Fruit fly (Drosophila melanogaster) Kc167 (cell line): ENCODE results near the gene CG31661.

Experiments used
- Myc ChIP-seq: fragments of >200 bp; optimal IDR thresholded peaks from 2 replicates; lab custom pipeline; 2017; ENCODE audit warnings: missing external identifiers
- Sin3A ChIP-seq: fragments of >200 bp; optimal IDR thresholded peaks from 2 replicates; lab custom pipeline; 2018; ENCODE audit warnings: missing external identifiers
- h ChIP-seq: fragments of >200 bp; optimal IDR thresholded peaks from 3 replicates; lab custom pipeline; 2018; ENCODE audit warnings: missing external identifiers
- insv ChIP-seq: fragments of >200 bp; optimal IDR thresholded peaks from 3 replicates; lab custom pipeline; 2018; ENCODE audit warnings: missing external identifiers
- psq ChIP-seq: fragments of >200 bp; optimal IDR thresholded peaks from 2 replicates; lab custom pipeline; 2017; ENCODE audit warnings: missing external identifiers
- ttk ChIP-seq: sonication (Bioruptor generic); optimal IDR thresholded peaks from 2 replicates; lab custom pipeline; 2017; ENCODE audit warnings: missing external identifiers

Gene CG31661

DNA sequence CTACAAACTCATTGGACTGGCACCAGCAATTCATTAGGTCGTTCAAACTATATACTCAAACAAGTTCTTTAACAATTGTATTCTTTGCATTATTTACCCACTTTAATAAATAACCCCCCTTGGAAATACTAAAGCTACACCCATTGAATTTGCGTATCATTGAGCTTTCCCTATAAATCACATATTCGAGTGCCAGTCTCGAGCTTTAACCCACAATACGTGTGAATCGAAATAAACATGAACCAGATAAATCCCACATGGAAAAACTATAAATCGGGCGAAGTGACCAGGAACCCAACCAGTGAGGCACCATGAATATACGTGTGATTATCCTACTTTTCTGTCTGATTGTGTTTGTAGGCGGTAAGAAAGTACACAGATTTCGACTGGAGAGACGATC lies at the start of gene CG31661:
Gene CG31661, plus strand, starts transcription at position 301 of the 400 bp plus-strand sequence.
- no peak for TF ChIP-seq ttk (lab: Kevin White, UChicago)
- no peak for TF ChIP-seq Sin3A
- no peak for TF ChIP-seq psq (lab: Kevin White, UChicago)
- no peak for TF ChIP-seq h (lab: Kevin White, UChicago)
- no peak for TF ChIP-seq insv (lab: Kevin White, UChicago)
- TF ChIP-seq Myc = no peak

DNA sequence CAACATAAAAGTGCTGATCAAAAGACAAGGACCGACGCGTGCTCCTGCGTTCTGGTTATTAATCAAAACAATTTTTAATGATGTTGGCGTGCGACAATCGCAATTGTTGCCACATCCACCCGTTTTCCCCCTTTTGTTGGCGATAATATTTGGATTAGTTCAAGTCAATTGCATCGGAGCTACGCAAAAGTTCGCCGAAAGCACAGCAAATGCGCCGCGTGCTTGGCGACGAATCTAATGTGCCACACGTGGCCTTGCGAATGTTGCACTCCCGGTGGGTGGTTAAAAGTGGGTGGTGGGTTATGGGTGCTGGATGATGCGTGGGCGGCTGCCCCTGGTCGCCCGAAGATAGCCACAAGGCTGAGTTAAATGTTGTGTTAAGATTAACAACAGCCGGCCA lies 49.4 kb upstream of the CG31661 start:
- TF ChIP-seq Sin3A (no peak), insv (lab: Kevin White, UChicago) (no peak), h (lab: Kevin White, UChicago) (no peak), ttk (lab: Kevin White, UChicago) (no peak), Myc (no peak), psq (lab: Kevin White, UChicago) (no peak)

DNA sequence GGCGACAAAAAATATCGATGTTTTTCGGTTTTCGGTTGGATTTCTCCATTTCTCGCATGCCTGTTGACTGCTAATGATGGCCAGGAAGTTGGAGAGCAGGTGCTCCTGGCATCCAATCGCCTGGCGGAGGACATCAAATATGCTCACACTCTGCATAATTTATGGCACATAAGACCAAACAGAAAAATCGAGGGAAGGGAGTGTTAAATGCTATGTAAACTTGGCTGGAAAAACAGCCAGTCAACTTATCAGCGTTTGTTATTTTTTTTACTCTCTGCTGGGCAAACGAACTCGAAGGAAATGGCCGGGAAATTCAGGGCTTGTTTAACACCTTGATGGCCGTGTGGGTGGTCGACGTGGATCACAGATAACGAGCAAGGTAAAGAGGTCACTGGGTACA lies 48.9 kb upstream of the CG31661 start:
- no peak for TF ChIP-seq ttk (lab: Kevin White, UChicago)

- no peak for TF ChIP-seq insv (lab: Kevin White, UChicago)
Observed at dm6 chr2L:1449718-1450441, 47.2 kb upstream of the CG31661 start.

DNA sequence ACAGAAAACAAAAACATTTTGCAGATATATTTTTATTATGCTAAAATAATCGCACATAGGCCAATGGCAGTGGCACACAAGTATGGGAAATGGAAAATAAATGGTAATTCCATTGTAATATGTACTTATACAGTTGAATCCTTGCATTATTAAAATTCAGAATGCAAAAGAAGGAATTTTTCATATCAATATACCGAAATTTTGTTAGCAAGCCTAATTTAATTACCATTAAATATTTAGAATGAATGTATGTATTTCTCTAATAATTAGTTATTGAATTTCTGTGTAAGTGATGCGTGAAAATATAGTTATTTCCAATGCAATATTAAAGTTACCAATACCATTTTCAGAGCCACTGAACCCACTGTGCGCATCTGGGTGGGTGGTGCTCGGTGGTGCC lies 41.5 kb upstream of the CG31661 start:
- TF ChIP-seq h (lab: Kevin White, UChicago) = no peak
- no peak for TF ChIP-seq ttk (lab: Kevin White, UChicago)
- no peak for TF ChIP-seq psq (lab: Kevin White, UChicago)
- no peak for TF ChIP-seq insv (lab: Kevin White, UChicago)
- no peak for TF ChIP-seq Myc
- TF ChIP-seq Sin3A = no peak

DNA sequence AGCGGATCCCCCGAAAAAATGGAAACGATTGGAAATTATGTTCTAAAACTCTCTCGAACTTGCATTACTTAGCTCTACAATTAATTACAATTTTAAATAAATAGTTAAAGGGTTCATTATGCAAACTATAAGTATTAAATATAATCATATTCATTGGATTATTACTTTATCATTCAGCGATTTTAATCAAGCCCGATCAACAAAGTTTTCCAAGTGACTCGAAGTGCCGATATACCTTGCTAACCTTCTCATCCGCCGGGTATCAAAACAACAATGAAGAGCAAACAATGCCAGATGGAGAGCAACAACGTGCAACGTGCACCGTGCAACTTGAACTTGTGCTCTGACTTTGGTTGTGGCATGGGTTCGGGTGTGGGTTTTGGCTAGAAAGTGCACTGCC lies 40.7 kb upstream of the CG31661 start:
- TF ChIP-seq Myc = no peak
- no peak for TF ChIP-seq h (lab: Kevin White, UChicago)
- no peak for TF ChIP-seq psq (lab: Kevin White, UChicago)
- TF ChIP-seq Sin3A = no peak
- TF ChIP-seq insv (lab: Kevin White, UChicago) = no peak
- TF ChIP-seq ttk (lab: Kevin White, UChicago) = no peak

DNA sequence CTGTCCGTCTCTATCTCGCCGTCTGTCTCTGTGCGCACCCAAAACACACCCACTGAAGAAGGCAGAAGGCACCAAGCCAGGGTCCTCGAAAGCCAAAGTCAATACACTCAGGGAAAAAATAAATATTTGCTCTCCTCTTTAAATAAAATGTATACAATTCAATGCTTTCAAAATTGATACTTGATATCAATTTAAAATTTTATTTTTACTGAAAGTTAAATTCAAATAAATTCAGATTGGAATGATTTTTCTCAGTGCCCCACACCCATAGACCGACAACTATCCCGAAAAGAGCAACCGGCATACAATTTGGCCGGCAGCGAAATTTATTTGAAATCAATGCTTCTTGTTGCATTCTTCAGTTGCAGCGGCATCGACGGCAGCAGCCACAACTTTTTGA lies 40.2 kb upstream of the CG31661 start:
- TF ChIP-seq h (lab: Kevin White, UChicago) (no peak), Sin3A (no peak), Myc (no peak), insv (lab: Kevin White, UChicago) (no peak), psq (lab: Kevin White, UChicago) (no peak), ttk (lab: Kevin White, UChicago) (no peak)

- TF ChIP-seq insv (lab: Kevin White, UChicago) = no peak
- no peak for TF ChIP-seq Myc
- TF ChIP-seq ttk (lab: Kevin White, UChicago) = no peak
- TF ChIP-seq psq (lab: Kevin White, UChicago) = no peak
- no peak for TF ChIP-seq Sin3A
- TF ChIP-seq h (lab: Kevin White, UChicago) = no peak
Observed at dm6 chr2L:1458584-1459203, 38.3 kb upstream of the CG31661 start.

- TF ChIP-seq Sin3A (no peak), insv (lab: Kevin White, UChicago) (no peak), Myc (no peak), psq (lab: Kevin White, UChicago) (no peak), ttk (lab: Kevin White, UChicago) (no peak), h (lab: Kevin White, UChicago) (no peak)
Observed at dm6 chr2L:1459344-1459743, 37.7 kb upstream of the CG31661 start.

- TF ChIP-seq psq (lab: Kevin White, UChicago) = no peak
- no peak for TF ChIP-seq Myc
- no peak for TF ChIP-seq insv (lab: Kevin White, UChicago)
- no peak for TF ChIP-seq h (lab: Kevin White, UChicago)
- no peak for TF ChIP-seq ttk (lab: Kevin White, UChicago)
- TF ChIP-seq Sin3A = no peak
Observed at dm6 chr2L:1460463-1461219, 36.4 kb upstream of the CG31661 start.

DNA sequence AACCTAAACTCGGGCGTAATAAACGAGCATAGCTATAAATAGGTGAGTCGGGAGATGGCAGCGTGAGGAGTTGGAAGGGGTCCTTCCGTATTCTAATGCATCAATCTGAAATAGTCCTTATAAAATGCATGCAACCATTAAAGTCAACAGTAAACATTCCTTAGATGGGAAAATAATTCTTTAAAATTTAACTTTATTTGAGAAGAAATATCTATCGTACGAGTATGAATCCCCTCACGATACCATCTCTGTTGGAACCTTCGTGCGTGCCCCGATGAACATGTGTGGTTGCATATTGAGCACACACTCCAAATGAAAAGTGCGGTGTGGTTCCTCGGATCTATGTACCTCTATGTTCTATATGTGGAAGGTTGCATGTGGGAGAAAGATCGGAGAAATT lies 34.9 kb upstream of the CG31661 start:
- no peak for TF ChIP-seq Myc
- no peak for TF ChIP-seq psq (lab: Kevin White, UChicago)
- no peak for TF ChIP-seq ttk (lab: Kevin White, UChicago)
- no peak for TF ChIP-seq h (lab: Kevin White, UChicago)
- TF ChIP-seq Sin3A = no peak
- TF ChIP-seq insv (lab: Kevin White, UChicago) = no peak

dm6 chr2L:1463362-1463908 lies 33.6 kb upstream of the CG31661 start:
- TF ChIP-seq Myc (no peak), h (lab: Kevin White, UChicago) (no peak), ttk (lab: Kevin White, UChicago) (no peak), psq (lab: Kevin White, UChicago) (no peak)
